Worm (Caenorhabditis elegans): ENCODE results near the gene C14A4.7.
A peak's percentile ranks its signal among the peaks of the same experiment; 100 is the strongest.

The C14A4.7 gene

ce11 chrII:10555484-10556075 is 40.8 kb downstream of the C14A4.7 start (continued):
- TF ChIP-seq tbx-7 (tag; optimal IDR thresholded peaks at IDR 0.05) (no peak), hlh-6 (tag; optimal IDR thresholded peaks at IDR 0.05) (no peak), ceh-18 (tag; optimal IDR thresholded peaks at IDR 0.05) (peak; percentile 55), ceh-30 (tag; optimal IDR thresholded peaks at IDR 0.05) (no peak), ceh-19 (GFP tag; optimal IDR thresholded peaks at IDR 0.05) (no peak), nfya-1 (tag; optimal IDR thresholded peaks at IDR 0.05) (peak; percentile 4)

ce11 chrII:10554972-10555371 is 41.4 kb downstream of the C14A4.7 start, which contains the start of gene mnk-1:
mnk-1 (minus strand) TSS chrII:10555044.
- TF ChIP-seq zip-5 (tag; optimal IDR thresholded peaks at IDR 0.05) (no peak), ceh-6 (GFP tag; optimal IDR thresholded peaks at IDR 0.05) (no peak), eyg-1 (tag; optimal IDR thresholded peaks at IDR 0.05) (no peak), nhr-232 (tag; optimal IDR thresholded peaks at IDR 0.05) (no peak), ahr-1 (tag; optimal IDR thresholded peaks at IDR 0.05) (no peak), rnt-1 (tag; optimal IDR thresholded peaks at IDR 0.05) (no peak), odd-2 (tag; optimal IDR thresholded peaks at IDR 0.05) (no peak), ceh-2 (tag; optimal IDR thresholded peaks at IDR 0.05) (no peak), syd-9 (tag; optimal IDR thresholded peaks at IDR 0.05) (no peak), unc-55 (GFP tag; optimal IDR thresholded peaks at IDR 0.05) (no peak), pros-1 (tag; optimal IDR thresholded peaks at IDR 0.05) (no peak), unc-3 (GFP tag; conservative IDR thresholded peaks at IDR 0.05) (no peak), unc-3 (tag; optimal IDR thresholded peaks at IDR 0.05) (no peak)

ce11 chrII:10554046-10554399 is 42.3 kb downstream of the C14A4.7 start:
- TF ChIP-seq hlh-30 (tag; optimal IDR thresholded peaks at IDR 0.05; ENCODE audit: insufficient read depth): peak; percentile 64
- TF ChIP-seq pha-4 (tag; optimal IDR thresholded peaks at IDR 0.05): no peak
- TF ChIP-seq K09A11.1 (tag; optimal IDR thresholded peaks at IDR 0.05; ENCODE audit: insufficient read depth): no peak
- no peak for TF ChIP-seq pros-1 (tag; optimal IDR thresholded peaks at IDR 0.05)
- no peak for TF ChIP-seq gmeb-2 (tag; optimal IDR thresholded peaks at IDR 0.05)
- no peak for TF ChIP-seq nhr-11 (tag; optimal IDR thresholded peaks at IDR 0.05)
- no peak for TF ChIP-seq sox-2 (GFP tag; IDR thresholded peaks at IDR 0.05)
- peak; percentile 10 for TF ChIP-seq unc-55 (GFP tag; optimal IDR thresholded peaks at IDR 0.05)
- no peak for TF ChIP-seq ama-1 (optimal IDR thresholded peaks at IDR 0.05)
- no peak for TF ChIP-seq odd-2 (tag; optimal IDR thresholded peaks at IDR 0.05)
- no peak for TF ChIP-seq ref-2 (tag; optimal IDR thresholded peaks at IDR 0.05)
- TF ChIP-seq unc-42 (tag; optimal IDR thresholded peaks at IDR 0.05): no peak
- no peak for TF ChIP-seq C38D4.7 (GFP tag; optimal IDR thresholded peaks at IDR 0.05)
- no peak for TF ChIP-seq hlh-13 (GFP tag; optimal IDR thresholded peaks at IDR 0.05)
- no peak for TF ChIP-seq rnt-1 (tag; optimal IDR thresholded peaks at IDR 0.05)
- TF ChIP-seq pha-2 (tag; optimal IDR thresholded peaks at IDR 0.05): no peak
- TF ChIP-seq ceh-22 (tag; optimal IDR thresholded peaks at IDR 0.05): no peak

- TF ChIP-seq che-1 (tag; optimal IDR thresholded peaks at IDR 0.05): no peak
- no peak for TF ChIP-seq sox-2 (GFP tag; IDR thresholded peaks at IDR 0.05)
- no peak for TF ChIP-seq hlh-15 (tag; optimal IDR thresholded peaks at IDR 0.05)
- no peak for TF ChIP-seq pros-1 (tag; optimal IDR thresholded peaks at IDR 0.05)
- TF ChIP-seq ztf-16 (tag; optimal IDR thresholded peaks at IDR 0.05): no peak
Measured at ce11 chrII:10553377-10554045, 42.9 kb downstream of the C14A4.7 start.

Data from whole organism, late embryonic.